Worm (Caenorhabditis elegans): ENCODE measurements around the gene ZK355.3.

- no peak for TF ChIP-seq dao-5 (tag; optimal IDR thresholded peaks at IDR 0.05)
- no peak for TF ChIP-seq him-1 (tag; optimal IDR thresholded peaks at IDR 0.05)
- TF ChIP-seq W03F9.2 (tag; optimal IDR thresholded peaks at IDR 0.05): no peak
Measured at ce11 chrII:2881088-2881487, 46.3 kb downstream of the ZK355.3 start.
